Fruit fly (Drosophila melanogaster): ENCODE measurements around the gene CG7497.

The CG7497 gene

dm6 chr3L:17657728-17658379, 24.6 kb downstream of the CG7497 start (continued):
- TF ChIP-seq lola (GFP tag; optimal IDR thresholded peaks at IDR 0.05) (no peak), Abd-B (GFP tag; optimal IDR thresholded peaks at IDR 0.05) (no peak)

- TF ChIP-seq Hr83 (GFP tag; optimal IDR thresholded peaks at IDR 0.05; ENCODE audit: poor library complexity, severe bottlenecking) (no peak), usp (GFP tag; optimal IDR thresholded peaks at IDR 0.05) (no peak), dmrt93B (GFP tag; optimal IDR thresholded peaks at IDR 0.05) (peak; percentile 26), psq (GFP tag; optimal IDR thresholded peaks at IDR 0.05) (peak; percentile 42), fru (GFP tag; optimal IDR thresholded peaks at IDR 0.05) (peak; percentile 73), sage (GFP tag; optimal IDR thresholded peaks at IDR 0.05) (no peak), foxo (GFP tag; optimal IDR thresholded peaks at IDR 0.05) (peak; percentile 71 to 86), Rel (GFP tag; optimal IDR thresholded peaks at IDR 0.05) (no peak), Rel (tag; optimal IDR thresholded peaks at IDR 0.05) (peak; percentile 44), Mio (GFP tag; optimal IDR thresholded peaks at IDR 0.05) (peak; percentile 34), h (GFP tag; optimal IDR thresholded peaks at IDR 0.05) (peak; percentile 81), Hnf4 (GFP tag; optimal IDR thresholded peaks at IDR 0.05) (peak; percentile 74), HLH106 (tag; optimal IDR thresholded peaks at IDR 0.05) (peak; percentile 58), Vsx2 (GFP tag; optimal IDR thresholded peaks at IDR 0.05; ENCODE audit: partially characterized antibody) (peak; percentile 39), Sp1 (GFP tag; optimal IDR thresholded peaks at IDR 0.05) (peak; percentile 24), woc (GFP tag; optimal IDR thresholded peaks at IDR 0.05) (peak; percentile 8), sv (GFP tag; optimal IDR thresholded peaks at IDR 0.05) (peak; percentile 88), br (GFP tag; optimal IDR thresholded peaks at IDR 0.05) (peak; percentile 77), N (GFP tag; optimal IDR thresholded peaks at IDR 0.05) (no peak), rgr (GFP tag; optimal IDR thresholded peaks at IDR 0.05) (peak; percentile 83), OdsH (GFP tag; optimal IDR thresholded peaks at IDR 0.05) (peak; percentile 79), ey (GFP tag; optimal IDR thresholded peaks at IDR 0.05) (peak; percentile 88), CG32264 (GFP tag; optimal IDR thresholded peaks at IDR 0.05) (peak; percentile 56), Jra (GFP tag; optimal IDR thresholded peaks at IDR 0.05) (no peak), tai (GFP tag; optimal IDR thresholded peaks at IDR 0.05) (peak; percentile 66), Hr78 (GFP tag; optimal IDR thresholded peaks at IDR 0.05) (no peak)
Observed at dm6 chr3L:17658423-17659267, 25.4 kb downstream of the CG7497 start.

dm6 chr3L:17659268-17659589, 26.0 kb downstream of the CG7497 start:
- TF ChIP-seq Mio (GFP tag; optimal IDR thresholded peaks at IDR 0.05), result no peak
- no peak for TF ChIP-seq dsf (GFP tag; optimal IDR thresholded peaks at IDR 0.05; ENCODE audit: borderline replicate concordance)
- no peak for TF ChIP-seq Myc (optimal IDR thresholded peaks at IDR 0.05)
- TF ChIP-seq N (GFP tag; optimal IDR thresholded peaks at IDR 0.05), result no peak
- TF ChIP-seq Hnf4 (GFP tag; optimal IDR thresholded peaks at IDR 0.05), result peak; percentile 38
- TF ChIP-seq sage (GFP tag; optimal IDR thresholded peaks at IDR 0.05), result no peak
- TF ChIP-seq h (GFP tag; optimal IDR thresholded peaks at IDR 0.05), result peak; percentile 51
- no peak for TF ChIP-seq lola (GFP tag; optimal IDR thresholded peaks at IDR 0.05)
- no peak for TF ChIP-seq Dfd (GFP tag; optimal IDR thresholded peaks at IDR 0.05)
- no peak for TF ChIP-seq GATAd (GFP tag; optimal IDR thresholded peaks at IDR 0.05)
- no peak for TF ChIP-seq brk (GFP tag; optimal IDR thresholded peaks at IDR 0.05)
- no peak for TF ChIP-seq pan (optimal IDR thresholded peaks at IDR 0.05)
- TF ChIP-seq Rel (GFP tag; optimal IDR thresholded peaks at IDR 0.05), result no peak
- no peak for TF ChIP-seq Rel (tag; optimal IDR thresholded peaks at IDR 0.05)
- TF ChIP-seq Hr78 (GFP tag; optimal IDR thresholded peaks at IDR 0.05), result no peak
- no peak for TF ChIP-seq Jra (GFP tag; optimal IDR thresholded peaks at IDR 0.05)
- TF ChIP-seq foxo (GFP tag; optimal IDR thresholded peaks at IDR 0.05), result peak in 1 of 2 experiments; percentile 2
- no peak for TF ChIP-seq dmrt93B (GFP tag; optimal IDR thresholded peaks at IDR 0.05)
- no peak for TF ChIP-seq jim (GFP tag; optimal IDR thresholded peaks at IDR 0.05)
- TF ChIP-seq rgr (GFP tag; optimal IDR thresholded peaks at IDR 0.05), result peak; percentile 52
- no peak for TF ChIP-seq fru (GFP tag; optimal IDR thresholded peaks at IDR 0.05)
- no peak for TF ChIP-seq br (GFP tag; optimal IDR thresholded peaks at IDR 0.05)
- no peak for TF ChIP-seq HLH106 (tag; optimal IDR thresholded peaks at IDR 0.05)
- TF ChIP-seq CG32264 (GFP tag; optimal IDR thresholded peaks at IDR 0.05), result no peak
- TF ChIP-seq Sp1 (GFP tag; optimal IDR thresholded peaks at IDR 0.05), result no peak
- TF ChIP-seq sv (GFP tag; optimal IDR thresholded peaks at IDR 0.05), result no peak
- no peak for TF ChIP-seq Dif (GFP tag; optimal IDR thresholded peaks at IDR 0.05; ENCODE audit: partially characterized antibody)
- TF ChIP-seq psq (GFP tag; optimal IDR thresholded peaks at IDR 0.05), result no peak
- no peak for TF ChIP-seq Abd-B (GFP tag; optimal IDR thresholded peaks at IDR 0.05)
- TF ChIP-seq CrebA (GFP tag; optimal IDR thresholded peaks at IDR 0.05; ENCODE audit: borderline replicate concordance), result no peak
- no peak for TF ChIP-seq woc (GFP tag; optimal IDR thresholded peaks at IDR 0.05)
- TF ChIP-seq ey (GFP tag; optimal IDR thresholded peaks at IDR 0.05), result no peak
- TF ChIP-seq CG9705 (GFP tag; optimal IDR thresholded peaks at IDR 0.05), result no peak
- TF ChIP-seq tai (GFP tag; optimal IDR thresholded peaks at IDR 0.05), result peak; percentile 19
- peak; percentile 16 for TF ChIP-seq OdsH (GFP tag; optimal IDR thresholded peaks at IDR 0.05)
- no peak for TF ChIP-seq Vsx2 (GFP tag; optimal IDR thresholded peaks at IDR 0.05; ENCODE audit: partially characterized antibody)
- no peak for TF ChIP-seq usp (GFP tag; optimal IDR thresholded peaks at IDR 0.05)
- TF ChIP-seq dl (GFP tag; optimal IDR thresholded peaks at IDR 0.05; ENCODE audit: insufficient read depth in 1 of 2, partially characterized antibody in 2 of 2), result no peak
- peak; percentile 89 for TF ChIP-seq Hr83 (GFP tag; optimal IDR thresholded peaks at IDR 0.05; ENCODE audit: poor library complexity, severe bottlenecking)

All from whole organism, wandering third instar larva.